Fruit fly (Drosophila melanogaster) whole organism, embryonic: Measurements from ENCODE around the gene CG14340.

Experiments
- Abd-B ChIP-seq: fragments of 200-800 bp; sonication (Bioruptor generic); optimal IDR thresholded peaks from 2 replicates; lab custom pipeline; 2018; ENCODE audit warnings: missing biosample characterization, mild to moderate bottlenecking, missing genetic modification characterization, moderate library complexity
- Adf1 ChIP-seq: fragments of 200-800 bp; sonication (Bioruptor generic); IDR thresholded peaks from 2 replicates; pipeline ENCODE4 v1.3.6; 2022; ENCODE audit warnings: missing biosample characterization, missing genetic modification characterization
- CG10147 ChIP-seq: fragments of 200-800 bp; sonication (Bioruptor generic); optimal IDR thresholded peaks from 2 replicates; lab custom pipeline; 2019; ENCODE audit warnings: missing biosample characterization, mild to moderate bottlenecking, missing genetic modification characterization, moderate library complexity
- CG10431 ChIP-seq: fragments of 200-800 bp; sonication (Bioruptor generic); optimal IDR thresholded peaks from 3 replicates; lab custom pipeline; 2018; ENCODE audit warnings: missing biosample characterization, mild to moderate bottlenecking, missing genetic modification characterization
- CG12769 ChIP-seq: fragments of 200-800 bp; sonication (Bioruptor generic); optimal IDR thresholded peaks from 2 replicates; lab custom pipeline; 2019; ENCODE audit warnings: missing biosample characterization, mild to moderate bottlenecking, missing genetic modification characterization, moderate library complexity
- CG13123 ChIP-seq: fragments of 200-800 bp; sonication (Bioruptor generic); optimal IDR thresholded peaks from 2 replicates; lab custom pipeline; 2016; ENCODE audit warnings: missing biosample characterization, missing genetic modification characterization
- CG13287 ChIP-seq: fragments of 200-800 bp; sonication (Bioruptor generic); IDR thresholded peaks from 2 replicates; pipeline ENCODE4 v1.3.6; 2022; ENCODE audit warnings: missing biosample characterization, missing genetic modification characterization; ENCODE audit not compliant: partially characterized antibody
- CG13296 ChIP-seq: fragments of 200-800 bp; sonication (Bioruptor generic); optimal IDR thresholded peaks from 3 replicates; lab custom pipeline; 2018; ENCODE audit warnings: missing biosample characterization, mild to moderate bottlenecking, missing genetic modification characterization
- CG13775 ChIP-seq: fragments of 200-800 bp; sonication (Bioruptor generic); optimal IDR thresholded peaks from 3 replicates; lab custom pipeline; 2017; ENCODE audit warnings: missing biosample characterization, mild to moderate bottlenecking, missing genetic modification characterization
- CG18764 ChIP-seq: fragments of 200-800 bp; sonication (Bioruptor generic); optimal IDR thresholded peaks from 3 replicates; lab custom pipeline; 2016; ENCODE audit warnings: missing biosample characterization, missing genetic modification characterization
- CG2120 ChIP-seq: fragments of 200-800 bp; sonication (Bioruptor generic); optimal IDR thresholded peaks from 3 replicates; lab custom pipeline; 2016; ENCODE audit warnings: missing biosample characterization, missing genetic modification characterization
- CG31224 ChIP-seq: fragments of 200-800 bp; sonication (Bioruptor generic); IDR thresholded peaks from 2 replicates; pipeline ENCODE4 v1.3.6; 2022; ENCODE audit warnings: missing biosample characterization, missing genetic modification characterization
- CG5953 ChIP-seq: fragments of 200-800 bp; sonication (Bioruptor generic); IDR thresholded peaks from 2 replicates; pipeline ENCODE4 v1.3.6; 2022; ENCODE audit warnings: missing biosample characterization, missing genetic modification characterization
- CG6791 ChIP-seq: fragments of 200-800 bp; sonication (Bioruptor generic); IDR thresholded peaks from 3 replicates; pipeline ENCODE4 v1.3.6; 2022; ENCODE audit warnings: missing biosample characterization, missing genetic modification characterization; ENCODE audit not compliant: partially characterized antibody
- CG8281 ChIP-seq: fragments of 200-800 bp; sonication (Bioruptor generic); optimal IDR thresholded peaks from 2 replicates; lab custom pipeline; 2018; ENCODE audit warnings: missing biosample characterization, mild to moderate bottlenecking, missing genetic modification characterization, moderate library complexity
- CG8290 ChIP-seq, 3 experiments: fragments of 200-800 bp; sonication (Bioruptor generic); optimal IDR thresholded peaks; 2 replicates each; lab custom pipeline; 2016 to 2019; ENCODE audit warnings: missing biosample characterization in 3 of 3, missing genetic modification characterization in 3 of 3, mild to moderate bottlenecking in 2 of 3, moderate library complexity in 1 of 3
- CG9817 ChIP-seq: fragments of 200-800 bp; sonication (Bioruptor generic); optimal IDR thresholded peaks from 2 replicates; lab custom pipeline; 2018; ENCODE audit warnings: missing biosample characterization, mild to moderate bottlenecking, missing genetic modification characterization, moderate library complexity
- Dip2 ChIP-seq: fragments of 200-800 bp; sonication (Bioruptor generic); IDR thresholded peaks from 2 replicates; pipeline ENCODE4 v1.3.6; 2022; ENCODE audit warnings: missing biosample characterization, missing genetic modification characterization
- ERR ChIP-seq: fragments of 200-800 bp; sonication (Bioruptor generic); optimal IDR thresholded peaks from 2 replicates; lab custom pipeline; 2016; ENCODE audit warnings: missing biosample characterization, missing genetic modification characterization
- NK7.1 ChIP-seq: fragments of 200-800 bp; sonication (Bioruptor generic); optimal IDR thresholded peaks from 3 replicates; lab custom pipeline; 2016; ENCODE audit warnings: missing biosample characterization, missing genetic modification characterization
- Nf-YB ChIP-seq: fragments of 200-800 bp; sonication (Bioruptor generic); optimal IDR thresholded peaks from 3 replicates; lab custom pipeline; 2019; ENCODE audit warnings: missing biosample characterization, mild to moderate bottlenecking, missing genetic modification characterization, moderate library complexity
- Ravus ChIP-seq: fragments of 200-800 bp; sonication (Bioruptor generic); IDR thresholded peaks from 2 replicates; pipeline ENCODE4 v1.3.6; 2022; ENCODE audit warnings: missing biosample characterization, missing genetic modification characterization
- Six4 ChIP-seq: fragments of 200-800 bp; sonication (Bioruptor generic); optimal IDR thresholded peaks from 2 replicates; lab custom pipeline; 2016; ENCODE audit warnings: missing biosample characterization, missing genetic modification characterization
- Usf ChIP-seq: fragments of 200-800 bp; sonication (Bioruptor generic); optimal IDR thresholded peaks from 2 replicates; lab custom pipeline; 2017; ENCODE audit warnings: missing genotype, missing biosample characterization, missing genetic modification characterization
- Vsx1 ChIP-seq: fragments of 200-800 bp; sonication (Bioruptor generic); optimal IDR thresholded peaks from 2 replicates; lab custom pipeline; 2017; ENCODE audit warnings: missing biosample characterization, mild to moderate bottlenecking, missing genetic modification characterization, missing genetic modification reagents
- cg ChIP-seq: fragments of 200-800 bp; sonication (Bioruptor generic); optimal IDR thresholded peaks from 3 replicates; lab custom pipeline; 2019; ENCODE audit warnings: missing biosample characterization, mild to moderate bottlenecking, missing genetic modification characterization, moderate library complexity
- dpn ChIP-seq, 2 experiments: fragments of 200-800 bp; sonication (Bioruptor generic); optimal IDR thresholded peaks; 3 replicates each; lab custom pipeline; 2016; ENCODE audit warnings: missing biosample characterization in 2 of 2, missing genetic modification characterization in 2 of 2
- dysf ChIP-seq: fragments of 200-800 bp; sonication (Bioruptor generic); IDR thresholded peaks from 3 replicates; pipeline ENCODE4 v1.3.6; 2022; ENCODE audit warnings: missing biosample characterization, missing genetic modification characterization
- exex ChIP-seq: fragments of 200-800 bp; sonication (Bioruptor generic); optimal IDR thresholded peaks from 4 replicates; lab custom pipeline; 2018; ENCODE audit warnings: missing biosample characterization, mild to moderate bottlenecking, missing genetic modification characterization, moderate library complexity
- jing ChIP-seq: fragments of 200-800 bp; sonication (Bioruptor generic); optimal IDR thresholded peaks from 2 replicates; lab custom pipeline; 2018; ENCODE audit warnings: missing biosample characterization, mild to moderate bottlenecking, missing genetic modification characterization
- jumu ChIP-seq: fragments of 200-800 bp; sonication (Bioruptor generic); optimal IDR thresholded peaks from 3 replicates; lab custom pipeline; 2016; ENCODE audit warnings: missing biosample characterization, missing genetic modification characterization
- lola ChIP-seq, 3 experiments: fragments of >200 bp in 2 of 3; fragments of 200-800 bp in 1 of 3; sonication (Bioruptor generic) in 1 of 3; optimal IDR thresholded peaks; 2 replicates each; lab custom pipeline; 2017 to 2019; ENCODE audit warnings: missing biosample characterization in 3 of 3, missing genetic modification characterization in 3 of 3, mild to moderate bottlenecking in 1 of 3, moderate library complexity in 1 of 3
- lov ChIP-seq, 2 experiments: fragments of 200-800 bp in 1 of 2; fragments of >200 bp in 1 of 2; sonication (Bioruptor generic) in 1 of 2; IDR thresholded peaks in 1 of 2; optimal IDR thresholded peaks in 1 of 2; 2 replicates in 1 of 2; 3 replicates in 1 of 2; pipeline versions ENCODE4 v1.3.6 to Lab custom; 2017 to 2022; ENCODE audit warnings: missing biosample characterization in 1 of 2, missing genetic modification characterization in 1 of 2
- nerfin-2 ChIP-seq: fragments of 200-800 bp; sonication (Bioruptor generic); IDR thresholded peaks from 2 replicates; pipeline ENCODE4 v1.3.6; 2022; ENCODE audit warnings: missing biosample characterization, missing genetic modification characterization; ENCODE audit not compliant: partially characterized antibody
- oc ChIP-seq: fragments of 200-800 bp; sonication (Bioruptor generic); optimal IDR thresholded peaks from 2 replicates; lab custom pipeline; 2018; ENCODE audit warnings: missing biosample characterization, mild to moderate bottlenecking, missing genetic modification characterization, moderate library complexity
- pzg ChIP-seq: fragments of 200-800 bp; sonication (Bioruptor generic); optimal IDR thresholded peaks from 3 replicates; lab custom pipeline; 2018; ENCODE audit warnings: missing biosample characterization, mild to moderate bottlenecking, missing genetic modification characterization, moderate library complexity
- ro ChIP-seq: fragments of 200-800 bp; sonication (Bioruptor generic); IDR thresholded peaks from 2 replicates; pipeline ENCODE4 v1.3.6; 2022; ENCODE audit warnings: missing biosample characterization, missing genetic modification characterization
- schlank ChIP-seq: fragments of 200-800 bp; sonication (Bioruptor generic); optimal IDR thresholded peaks from 2 replicates; lab custom pipeline; 2018; ENCODE audit warnings: missing biosample characterization, mild to moderate bottlenecking, missing genetic modification characterization
- ssp ChIP-seq: fragments of 200-800 bp; sonication (Bioruptor generic); IDR thresholded peaks from 2 replicates; pipeline ENCODE4 v1.3.6; 2022; ENCODE audit warnings: missing biosample characterization, missing genetic modification characterization
- sug ChIP-seq: fragments of 200-800 bp; optimal IDR thresholded peaks from 2 replicates; lab custom pipeline; 2019; ENCODE audit warnings: missing biosample characterization, mild to moderate bottlenecking, missing genetic modification characterization, moderate library complexity
- tap ChIP-seq: fragments of 200-800 bp; optimal IDR thresholded peaks from 3 replicates; lab custom pipeline; 2019; ENCODE audit warnings: missing biosample characterization, mild to moderate bottlenecking, missing genetic modification characterization, moderate library complexity
- trh ChIP-seq: fragments of 200-800 bp; sonication (Bioruptor generic); optimal IDR thresholded peaks from 2 replicates; lab custom pipeline; 2016; ENCODE audit warnings: missing biosample characterization, missing genetic modification characterization
- tup ChIP-seq: fragments of 200-800 bp; sonication (Bioruptor generic); optimal IDR thresholded peaks from 2 replicates; lab custom pipeline; 2016; ENCODE audit warnings: missing biosample characterization, mild to moderate bottlenecking, missing genetic modification characterization, moderate library complexity
- unpg ChIP-seq: fragments of 200-800 bp; sonication (Bioruptor generic); optimal IDR thresholded peaks from 3 replicates; lab custom pipeline; 2018; ENCODE audit warnings: missing biosample characterization, mild to moderate bottlenecking, missing genetic modification characterization, moderate library complexity
- usp ChIP-seq: fragments of >200 bp; optimal IDR thresholded peaks from 2 replicates; lab custom pipeline; 2017; ENCODE audit warnings: missing biosample characterization, missing genetic modification characterization
- wdn ChIP-seq: fragments of 200-800 bp; sonication (Bioruptor generic); IDR thresholded peaks from 2 replicates; pipeline ENCODE4 v1.3.6; 2022; ENCODE audit warnings: missing biosample characterization, missing genetic modification characterization

CG14340 gene

dm6 chr2L:1118880-1119809, 6.4 kb downstream of the CG14340 start (continued):
- TF ChIP-seq CG13296 (GFP tag; lab: Kevin White, UChicago) (peak; percentile 50), ERR (peak; percentile 1), CG2120 (GFP tag; lab: Kevin White, UChicago) (peak; percentile 94), Nf-YB (GFP tag; lab: Kevin White, UChicago) (peak; percentile 33), Dip2 (GFP tag; lab: Robert Waterston, UW) (no peak), wdn (peak; percentile 82), CG13123 (GFP tag; lab: Kevin White, UChicago) (peak; percentile 25), lov (optimal IDR thresholded peaks at IDR 0.05; lab: Kevin White, UChicago) (peak; percentile 31), lov (GFP tag; IDR thresholded peaks at IDR 0.05; lab: Robert Waterston, UW) (0 out of 3 replicates have a peak, but pooled peaks have one; percentile 13), Usf (peak; percentile 56), oc (tag; lab: Kevin White, UChicago) (no peak), Adf1 (GFP tag; lab: Robert Waterston, UW) (peak; percentile 49; the same call in 1 of the 2 replicates), Abd-B (GFP tag; lab: Kevin White, UChicago) (peak; percentile 40), dpn (GFP tag; optimal IDR thresholded peaks at IDR 0.05; lab: Kevin White, UChicago) (peak; percentile 55 to 78), CG9817 (tag; lab: Kevin White, UChicago) (peak; percentile 68), lola (GFP tag; optimal IDR thresholded peaks at IDR 0.05; lab: Kevin White, UChicago) (peak in 1 of 3 experiments; percentile 48), dysf (GFP tag; lab: Robert Waterston, UW) (peak; percentile 89), tup (GFP tag; lab: Kevin White, UChicago) (peak; percentile 40), CG31224 (GFP tag; lab: Robert Waterston, UW) (peak; percentile 74), Vsx1 (peak; percentile 33), CG6791 (GFP tag; lab: Robert Waterston, UW) (no peak), Six4 (GFP tag; lab: Kevin White, UChicago) (peak; percentile 63), CG10147 (GFP tag; lab: Kevin White, UChicago) (peak; percentile 63), CG18764 (GFP tag; lab: Kevin White, UChicago) (peak; percentile 3), jing (GFP tag; lab: Kevin White, UChicago) (peak; percentile 47), CG8290 (GFP tag; optimal IDR thresholded peaks at IDR 0.05; lab: Kevin White, UChicago) (peak; percentile 49), CG8290 (tag; optimal IDR thresholded peaks at IDR 0.05; lab: Kevin White, UChicago) (peak in 1 of 2 experiments; percentile 87), CG10431 (GFP tag; lab: Kevin White, UChicago) (no peak), CG5953 (GFP tag; lab: Robert Waterston, UW) (0 out of 2 replicates have a peak, but pooled peaks have one; percentile 29), CG8281 (tag; lab: Kevin White, UChicago) (no peak), cg (GFP tag; lab: Kevin White, UChicago) (peak; percentile 14), nerfin-2 (GFP tag; lab: Robert Waterston, UW) (no peak), usp (no peak), CG13287 (peak; percentile 22; the same call in 1 of the 2 replicates), ssp (GFP tag; lab: Robert Waterston, UW) (peak; percentile 60), sug (tag; lab: Kevin White, UChicago) (peak; percentile 67), unpg (GFP tag; lab: Kevin White, UChicago) (peak; percentile 70), CG13775 (GFP tag; lab: Kevin White, UChicago) (peak; percentile 72), tap (tag; lab: Kevin White, UChicago) (peak; percentile 38), pzg (GFP tag; lab: Kevin White, UChicago) (no peak), Ravus (GFP tag; lab: Robert Waterston, UW) (peak; percentile 30; the same call in 1 of the 2 replicates), ro (peak; percentile 35; the same call in 1 of the 2 replicates), CG12769 (peak; percentile 93), exex (tag; lab: Kevin White, UChicago) (peak; percentile 52), trh (GFP tag; lab: Kevin White, UChicago) (peak; percentile 12), jumu (GFP tag; lab: Kevin White, UChicago) (peak; percentile 77), schlank (peak; percentile 79), NK7.1 (GFP tag; lab: Kevin White, UChicago) (no peak)
